Fruit fly (Drosophila melanogaster): Measurements from ENCODE around the gene CG16989.

Gene CG16989

dm6 chrX:771431-772064, 21.4 kb upstream of the CG16989 start (continued):
- no peak for TF ChIP-seq Nf-YB (GFP tag; optimal IDR thresholded peaks at IDR 0.05)
- TF ChIP-seq CG7987 (GFP tag; optimal IDR thresholded peaks at IDR 0.05) = no peak
- TF ChIP-seq vvl (GFP tag; IDR thresholded peaks at IDR 0.05) = 0 out of 2 replicates have a peak, but pooled peaks have one; percentile 22
- 0 out of 2 replicates have a peak, but pooled peaks have one; percentile 8 for TF ChIP-seq CG6689 (GFP tag; IDR thresholded peaks at IDR 0.05)
- TF ChIP-seq CG12744 (GFP tag; optimal IDR thresholded peaks at IDR 0.05) = no peak
- peak; percentile 20 for TF ChIP-seq CG2202 (tag; optimal IDR thresholded peaks at IDR 0.05)
- TF ChIP-seq eyg (GFP tag; optimal IDR thresholded peaks at IDR 0.05) = no peak
- no peak for TF ChIP-seq HHEX (GFP tag; optimal IDR thresholded peaks at IDR 0.05)
- peak; percentile 14 for TF ChIP-seq CG15601 (tag; optimal IDR thresholded peaks at IDR 0.05)
- TF ChIP-seq Hmx (GFP tag; optimal IDR thresholded peaks at IDR 0.05) = no peak
- no peak for TF ChIP-seq Optix (GFP tag; IDR thresholded peaks at IDR 0.05)
- TF ChIP-seq CG9727 (GFP tag; optimal IDR thresholded peaks at IDR 0.05) = peak; percentile 31
- peak; percentile 56 for TF ChIP-seq phol (tag; optimal IDR thresholded peaks at IDR 0.05)
- peak; percentile 5 for TF ChIP-seq CG2875 (GFP tag; optimal IDR thresholded peaks at IDR 0.05)
- TF ChIP-seq Six4 (GFP tag; optimal IDR thresholded peaks at IDR 0.05) = peak; percentile 30
- TF ChIP-seq Lim3 (GFP tag; IDR thresholded peaks at IDR 0.05) = no peak
- no peak for TF ChIP-seq CG9797 (GFP tag; optimal IDR thresholded peaks at IDR 0.05)
- peak; percentile 45 for TF ChIP-seq CG4820 (GFP tag; optimal IDR thresholded peaks at IDR 0.05)
- no peak for TF ChIP-seq CkIIα-i1 (GFP tag; IDR thresholded peaks at IDR 0.05)
- TF ChIP-seq fru (optimal IDR thresholded peaks at IDR 0.05) = no peak
- TF ChIP-seq prd (optimal IDR thresholded peaks at IDR 0.05) = no peak
- peak; percentile 64; the same call in 2 of the 3 replicates for TF ChIP-seq prd (GFP tag; IDR thresholded peaks at IDR 0.05)
- TF ChIP-seq fd96Cb (tag; optimal IDR thresholded peaks at IDR 0.05) = peak; percentile 41
- peak; percentile 18 for TF ChIP-seq bcd (GFP tag; optimal IDR thresholded peaks at IDR 0.05)
- no peak for TF ChIP-seq CG3726 (GFP tag; IDR thresholded peaks at IDR 0.05)
- TF ChIP-seq jumu (GFP tag; optimal IDR thresholded peaks at IDR 0.05) = peak; percentile 32
- TF ChIP-seq ATbp (GFP tag; optimal IDR thresholded peaks at IDR 0.05) = peak; percentile 53
- TF ChIP-seq CG12659 (GFP tag; optimal IDR thresholded peaks at IDR 0.05) = peak; percentile 1
- TF ChIP-seq Neu2 (GFP tag; optimal IDR thresholded peaks at IDR 0.05; ENCODE audit: borderline replicate concordance) = peak; percentile 92
- peak; percentile 2 for TF ChIP-seq CG16863 (GFP tag; optimal IDR thresholded peaks at IDR 0.05)
- TF ChIP-seq hbn (GFP tag; IDR thresholded peaks at IDR 0.05; ENCODE audit: partially characterized antibody) = no peak
- TF ChIP-seq dimm (GFP tag; IDR thresholded peaks at IDR 0.05) = no peak
- no peak for TF ChIP-seq Hmr (GFP tag; optimal IDR thresholded peaks at IDR 0.05)
- no peak for TF ChIP-seq Trl (optimal IDR thresholded peaks at IDR 0.05)
- TF ChIP-seq Trl (GFP tag; optimal IDR thresholded peaks at IDR 0.05) = peak; percentile 23
- TF ChIP-seq CG32532 (GFP tag; IDR thresholded peaks at IDR 0.05) = no peak
- TF ChIP-seq Jarid2 (GFP tag; optimal IDR thresholded peaks at IDR 0.05) = peak; percentile 18
- peak; percentile 27 for TF ChIP-seq CG6813 (GFP tag; optimal IDR thresholded peaks at IDR 0.05)
- no peak for TF ChIP-seq CG12299 (tag; optimal IDR thresholded peaks at IDR 0.05)
- 0 out of 2 replicates have a peak, but pooled peaks have one; percentile 35 for TF ChIP-seq HLH3B (GFP tag; IDR thresholded peaks at IDR 0.05)
- TF ChIP-seq her (GFP tag; optimal IDR thresholded peaks at IDR 0.05) = no peak
- TF ChIP-seq CG6654 (GFP tag; optimal IDR thresholded peaks at IDR 0.05) = no peak
- TF ChIP-seq Rx (GFP tag; IDR thresholded peaks at IDR 0.05) = no peak
- no peak for TF ChIP-seq Oaz (GFP tag; IDR thresholded peaks at IDR 0.05)
- TF ChIP-seq CG1602 (GFP tag; optimal IDR thresholded peaks at IDR 0.05) = peak; percentile 2
- TF ChIP-seq lilli (GFP tag; optimal IDR thresholded peaks at IDR 0.05) = peak; percentile 29
- TF ChIP-seq CG17802 (tag; optimal IDR thresholded peaks at IDR 0.05) = peak; percentile 2
- TF ChIP-seq Hsf (GFP tag; optimal IDR thresholded peaks at IDR 0.05) = peak; percentile 24
- no peak for TF ChIP-seq sd (tag; optimal IDR thresholded peaks at IDR 0.05)
- TF ChIP-seq Deaf1 (tag; optimal IDR thresholded peaks at IDR 0.05) = peak; percentile 11
- TF ChIP-seq CG3407 (GFP tag; optimal IDR thresholded peaks at IDR 0.05) = no peak
